Worm (Caenorhabditis elegans) whole organism, young adult: ENCODE data around the gene mrpl-53.

ENCODE experiments used
- F57A8.1 ChIP-seq: fragments of 200-800 bp; sonication (Bioruptor generic); optimal IDR thresholded peaks from 2 replicates; lab custom pipeline; 2018; ENCODE audit warnings: mild to moderate bottlenecking, missing genetic modification characterization, moderate library complexity, missing compliant biosample characterization
- bed-1 ChIP-seq: fragments of 200-800 bp; sonication (Bioruptor generic); IDR thresholded peaks from 2 replicates; pipeline ENCODE4 v1.3.6; 2022; ENCODE audit warnings: missing genetic modification reagents, missing genetic modification characterization, missing compliant biosample characterization
- ccch-3 ChIP-seq: fragments of 200-800 bp; sonication (Bioruptor generic); optimal IDR thresholded peaks from 2 replicates; lab custom pipeline; 2018; ENCODE audit warnings: mild to moderate bottlenecking, missing genetic modification characterization, missing compliant biosample characterization
- nhr-120 ChIP-seq: fragments of 200-800 bp; sonication (Bioruptor generic); IDR thresholded peaks from 2 replicates; pipeline ENCODE4 v1.3.6; 2022; ENCODE audit warnings: missing genetic modification characterization, missing compliant biosample characterization
- repo-1 ChIP-seq: sonication (generic microtip); optimal IDR thresholded peaks from 2 replicates; lab custom pipeline; 2017; ENCODE audit warnings: mild to moderate bottlenecking, missing genetic modification characterization, missing compliant biosample characterization
- unc-130 ChIP-seq: sonication (generic microtip); optimal IDR thresholded peaks from 2 replicates; lab custom pipeline; 2016; ENCODE audit warnings: missing genetic modification reagents, missing genetic modification characterization, missing compliant biosample characterization
- ztf-3 ChIP-seq: fragments of 200-800 bp; sonication (Bioruptor generic); optimal IDR thresholded peaks from 2 replicates; lab custom pipeline; 2018; ENCODE audit warnings: mild to moderate bottlenecking, missing genetic modification characterization, missing compliant biosample characterization

- TF ChIP-seq ccch-3 (GFP tag; lab: Kevin White, UChicago): no peak
- no peak for TF ChIP-seq nhr-120 (GFP tag; lab: Robert Waterston, UW)
- TF ChIP-seq unc-130 (GFP tag; lab: Kevin White, UChicago): no peak
- TF ChIP-seq repo-1 (tag; lab: Kevin White, UChicago): no peak
- TF ChIP-seq bed-1 (GFP tag; lab: Robert Waterston, UW): no peak
- no peak for TF ChIP-seq ztf-3
- TF ChIP-seq F57A8.1 (GFP tag; lab: Kevin White, UChicago): no peak
These were observed 38.5 kb upstream of the mrpl-53 start for ce11 chrII:9558906-9559305.
